Worm (Caenorhabditis elegans): ENCODE results near the gene C06A1.7.
A peak's percentile ranks its signal among the peaks of the same experiment; 100 is the strongest.

C06A1.7 gene

ce11 chrII:10557206-10557574 lies 7.5 kb upstream of the C06A1.7 start:
- TF ChIP-seq tbx-37 (GFP tag; conservative IDR thresholded peaks at IDR 0.05) (no peak), tbx-11 (GFP tag; IDR thresholded peaks at IDR 0.05) (no peak), sea-1 (GFP tag; conservative IDR thresholded peaks at IDR 0.05) (no peak)

- TF ChIP-seq tbx-37 (GFP tag; conservative IDR thresholded peaks at IDR 0.05) (no peak), ama-1 (optimal IDR thresholded peaks at IDR 0.05) (no peak), ceh-13 (GFP tag; optimal IDR thresholded peaks at IDR 0.05) (no peak), ceh-36 (tag; optimal IDR thresholded peaks at IDR 0.05) (no peak)
Observed at ce11 chrII:10558345-10558744, 6.3 kb upstream of the C06A1.7 start.

- no peak for TF ChIP-seq hnd-1 (tag; optimal IDR thresholded peaks at IDR 0.05)
- TF ChIP-seq ceh-36 (tag; optimal IDR thresholded peaks at IDR 0.05) = no peak
- TF ChIP-seq tra-4 (tag; optimal IDR thresholded peaks at IDR 0.05) = no peak
- no peak for TF ChIP-seq sea-1 (GFP tag; conservative IDR thresholded peaks at IDR 0.05)
- no peak for TF ChIP-seq F13C5.2 (tag; optimal IDR thresholded peaks at IDR 0.05)
- no peak for TF ChIP-seq scrt-1 (GFP tag; IDR thresholded peaks at IDR 0.05)
- no peak for TF ChIP-seq pes-1 (GFP tag; IDR thresholded peaks at IDR 0.05)
- no peak for TF ChIP-seq tbx-11 (GFP tag; IDR thresholded peaks at IDR 0.05)
- no peak for TF ChIP-seq ceh-13 (GFP tag; optimal IDR thresholded peaks at IDR 0.05)
- TF ChIP-seq ama-1 (optimal IDR thresholded peaks at IDR 0.05) = no peak
- TF ChIP-seq tbx-37 (GFP tag; conservative IDR thresholded peaks at IDR 0.05) = no peak
- no peak for TF ChIP-seq B0310.2 (tag; optimal IDR thresholded peaks at IDR 0.05)
- TF ChIP-seq ets-7 (tag; optimal IDR thresholded peaks at IDR 0.05) = no peak
- no peak for TF ChIP-seq hmg-4 (GFP tag; optimal IDR thresholded peaks at IDR 0.05)
Observed at ce11 chrII:10558962-10559415, 5.7 kb upstream of the C06A1.7 start.

ce11 chrII:10559671-10560184 lies 5.0 kb upstream of the C06A1.7 start:
- TF ChIP-seq B0310.2 (tag; optimal IDR thresholded peaks at IDR 0.05) (no peak), ama-1 (optimal IDR thresholded peaks at IDR 0.05) (no peak), tra-4 (tag; optimal IDR thresholded peaks at IDR 0.05) (no peak), F13C5.2 (tag; optimal IDR thresholded peaks at IDR 0.05) (no peak), hnd-1 (tag; optimal IDR thresholded peaks at IDR 0.05) (no peak), pes-1 (GFP tag; IDR thresholded peaks at IDR 0.05) (no peak), aly-1 (tag; optimal IDR thresholded peaks at IDR 0.05) (no peak), hmbx-1 (tag; optimal IDR thresholded peaks at IDR 0.05) (no peak), tbx-11 (GFP tag; IDR thresholded peaks at IDR 0.05) (no peak)

ce11 chrII:10563368-10563767 lies 1.3 kb upstream of the C06A1.7 start, which contains the start of gene cdc-48.1:
Gene cdc-48.1 (minus strand): TSS chrII:10563407.
- TF ChIP-seq scrt-1 (GFP tag; IDR thresholded peaks at IDR 0.05) (peak; percentile 57; the same call in 1 of the 2 replicates), flt-1 (GFP tag; IDR thresholded peaks at IDR 0.05) (peak; percentile 81), tra-4 (tag; optimal IDR thresholded peaks at IDR 0.05) (peak; percentile 60), F13C5.2 (tag; optimal IDR thresholded peaks at IDR 0.05) (peak; percentile 99), hmg-4 (GFP tag; optimal IDR thresholded peaks at IDR 0.05) (peak; percentile 65), hnd-1 (tag; optimal IDR thresholded peaks at IDR 0.05) (peak; percentile 42), aly-1 (tag; optimal IDR thresholded peaks at IDR 0.05) (no peak), tbx-11 (GFP tag; IDR thresholded peaks at IDR 0.05) (peak; percentile 57; the same call in 1 of the 2 replicates), ceh-13 (GFP tag; optimal IDR thresholded peaks at IDR 0.05) (peak; percentile 47), tbx-37 (GFP tag; conservative IDR thresholded peaks at IDR 0.05) (peak; percentile 75), sea-1 (GFP tag; conservative IDR thresholded peaks at IDR 0.05) (peak; percentile 86), ceh-36 (tag; optimal IDR thresholded peaks at IDR 0.05) (peak; percentile 54), pes-1 (GFP tag; IDR thresholded peaks at IDR 0.05) (peak; percentile 82), ama-1 (optimal IDR thresholded peaks at IDR 0.05) (no peak), B0310.2 (tag; optimal IDR thresholded peaks at IDR 0.05) (peak; percentile 74), hmbx-1 (tag; optimal IDR thresholded peaks at IDR 0.05) (peak; percentile 51), ets-7 (tag; optimal IDR thresholded peaks at IDR 0.05) (peak; percentile 45)

ce11 chrII:10566458-10566857 lies 1.8 kb downstream of the C06A1.7 start:
- TF ChIP-seq ets-7 (tag; optimal IDR thresholded peaks at IDR 0.05) = no peak
- TF ChIP-seq tra-4 (tag; optimal IDR thresholded peaks at IDR 0.05) = no peak
- no peak for TF ChIP-seq hmg-4 (GFP tag; optimal IDR thresholded peaks at IDR 0.05)
- TF ChIP-seq B0310.2 (tag; optimal IDR thresholded peaks at IDR 0.05) = no peak
- no peak for TF ChIP-seq ceh-36 (tag; optimal IDR thresholded peaks at IDR 0.05)
- no peak for TF ChIP-seq pes-1 (GFP tag; IDR thresholded peaks at IDR 0.05)
- TF ChIP-seq hnd-1 (tag; optimal IDR thresholded peaks at IDR 0.05) = no peak
- no peak for TF ChIP-seq F13C5.2 (tag; optimal IDR thresholded peaks at IDR 0.05)
- TF ChIP-seq scrt-1 (GFP tag; IDR thresholded peaks at IDR 0.05) = no peak
- no peak for TF ChIP-seq sea-1 (GFP tag; conservative IDR thresholded peaks at IDR 0.05)
- no peak for TF ChIP-seq tbx-11 (GFP tag; IDR thresholded peaks at IDR 0.05)
- TF ChIP-seq aly-1 (tag; optimal IDR thresholded peaks at IDR 0.05) = no peak

- TF ChIP-seq ets-7 (tag; optimal IDR thresholded peaks at IDR 0.05) (no peak), tbx-11 (GFP tag; IDR thresholded peaks at IDR 0.05) (no peak), scrt-1 (GFP tag; IDR thresholded peaks at IDR 0.05) (no peak), aly-1 (tag; optimal IDR thresholded peaks at IDR 0.05) (no peak)
Observed at ce11 chrII:10569498-10569897, 4.8 kb downstream of the C06A1.7 start.

- no peak for TF ChIP-seq hmg-4 (GFP tag; optimal IDR thresholded peaks at IDR 0.05)
- TF ChIP-seq ama-1 (optimal IDR thresholded peaks at IDR 0.05) = no peak
- TF ChIP-seq scrt-1 (GFP tag; IDR thresholded peaks at IDR 0.05) = no peak
- no peak for TF ChIP-seq hmbx-1 (tag; optimal IDR thresholded peaks at IDR 0.05)
- no peak for TF ChIP-seq ets-7 (tag; optimal IDR thresholded peaks at IDR 0.05)
- TF ChIP-seq B0310.2 (tag; optimal IDR thresholded peaks at IDR 0.05) = no peak
- TF ChIP-seq ceh-13 (GFP tag; optimal IDR thresholded peaks at IDR 0.05) = no peak
- TF ChIP-seq ceh-36 (tag; optimal IDR thresholded peaks at IDR 0.05) = no peak
- TF ChIP-seq aly-1 (tag; optimal IDR thresholded peaks at IDR 0.05) = no peak
- TF ChIP-seq tbx-37 (GFP tag; conservative IDR thresholded peaks at IDR 0.05) = no peak
- TF ChIP-seq pes-1 (GFP tag; IDR thresholded peaks at IDR 0.05) = no peak
- no peak for TF ChIP-seq tra-4 (tag; optimal IDR thresholded peaks at IDR 0.05)
- TF ChIP-seq tbx-11 (GFP tag; IDR thresholded peaks at IDR 0.05) = no peak
Observed at ce11 chrII:10570302-10570701, 5.6 kb downstream of the C06A1.7 start, which contains the start of gene txt-13. Gene txt-13 (plus strand): TSS chrII:10570602.

Data from whole organism, early embryonic.